Worm (Caenorhabditis elegans) whole organism, L3 larva: ENCODE measurements around the gene str-188.
A peak's percentile ranks its signal among the peaks of the same experiment; 100 is the strongest.

ENCODE experiments used
- ZK546.5 ChIP-seq: sonication (generic microtip); optimal IDR thresholded peaks from 2 replicates; lab custom pipeline; 2017; ENCODE audit warnings: missing biosample characterization, missing genetic modification characterization
- ama-1 ChIP-seq: fragments of 150-350 bp; optimal IDR thresholded peaks from 2 replicates; lab custom pipeline; 2018
- ceh-16 ChIP-seq: sonication (generic microtip); optimal IDR thresholded peaks from 2 replicates; lab custom pipeline; 2017; ENCODE audit warnings: missing biosample characterization, missing genetic modification characterization
- ceh-28 ChIP-seq: fragments of 150-350 bp; optimal IDR thresholded peaks from 2 replicates; lab custom pipeline; 2014; ENCODE audit warnings: missing biosample characterization, missing genetic modification reagents, missing genetic modification characterization
- egl-27 ChIP-seq: sonication (generic microtip); optimal IDR thresholded peaks from 4 replicates; lab custom pipeline; 2017; ENCODE audit warnings: missing biosample characterization, missing genetic modification reagents, missing genetic modification characterization
- egl-5 ChIP-seq: fragments of 150-350 bp; optimal IDR thresholded peaks from 2 replicates; lab custom pipeline; 2017; ENCODE audit warnings: missing biosample characterization, missing genetic modification reagents, missing genetic modification characterization, inconsistent platforms
- elt-1 ChIP-seq: fragments of 150-350 bp; optimal IDR thresholded peaks from 2 replicates; lab custom pipeline; 2014; ENCODE audit warnings: missing biosample characterization, missing genetic modification characterization
- elt-2 ChIP-seq: sonication (generic microtip); optimal IDR thresholded peaks from 2 replicates; lab custom pipeline; 2016; ENCODE audit warnings: missing genetic modification reagents, mild to moderate bottlenecking, missing genetic modification characterization, missing compliant biosample characterization
- eor-1 ChIP-seq, 2 experiments: fragments of 150-350 bp; optimal IDR thresholded peaks; 2 replicates each; lab custom pipeline; 2014 to 2018; ENCODE audit warnings: missing biosample characterization in 2 of 2, missing genetic modification characterization in 2 of 2
- fkh-10 ChIP-seq: sonication (generic microtip); optimal IDR thresholded peaks from 2 replicates; lab custom pipeline; 2017; ENCODE audit warnings: missing biosample characterization, missing genetic modification reagents, missing genetic modification characterization
- lin-39 ChIP-seq: fragments of 150-350 bp; optimal IDR thresholded peaks from 2 replicates; lab custom pipeline; 2018; ENCODE audit warnings: missing biosample characterization, missing genetic modification reagents, missing genetic modification characterization
- lsy-12 ChIP-seq: sonication (generic microtip); optimal IDR thresholded peaks from 2 replicates; lab custom pipeline; 2016; ENCODE audit warnings: mild to moderate bottlenecking, missing genetic modification characterization, missing compliant biosample characterization
- mdl-1 ChIP-seq: fragments of 150-350 bp; optimal IDR thresholded peaks from 2 replicates; lab custom pipeline; 2014; ENCODE audit warnings: missing biosample characterization, missing genetic modification characterization
- mml-1 ChIP-seq: fragments of 150-350 bp; sonication (generic microtip); optimal IDR thresholded peaks from 3 replicates; lab custom pipeline; 2014; ENCODE audit warnings: missing biosample characterization, missing genetic modification characterization
- nfya-1 ChIP-seq: sonication (generic microtip); optimal IDR thresholded peaks from 2 replicates; lab custom pipeline; 2017; ENCODE audit warnings: missing genetic modification characterization, mild to moderate bottlenecking, missing compliant biosample characterization, antibody characterized with exemption, moderate library complexity; ENCODE audit not compliant: insufficient read depth
- nhr-237 ChIP-seq: fragments of 150-350 bp; optimal IDR thresholded peaks from 2 replicates; lab custom pipeline; 2014; ENCODE audit warnings: missing biosample characterization, missing genetic modification characterization
- nhr-25 ChIP-seq: sonication (generic microtip); optimal IDR thresholded peaks from 2 replicates; lab custom pipeline; 2017; ENCODE audit warnings: missing biosample characterization, missing genetic modification characterization
- nhr-28 ChIP-seq: fragments of 150-350 bp; optimal IDR thresholded peaks from 2 replicates; lab custom pipeline; 2014; ENCODE audit warnings: missing biosample characterization, missing genetic modification characterization
- nhr-43 ChIP-seq: sonication (generic microtip); optimal IDR thresholded peaks from 2 replicates; lab custom pipeline; 2016; ENCODE audit warnings: mild to moderate bottlenecking, missing genetic modification characterization, missing compliant biosample characterization; ENCODE audit not compliant: poor library complexity, severe bottlenecking
- nhr-76 ChIP-seq: fragments of 150-350 bp; sonication (generic microtip); optimal IDR thresholded peaks from 5 replicates; lab custom pipeline; 2014; ENCODE audit warnings: missing biosample characterization, missing genetic modification characterization
- pha-4 ChIP-seq: fragments of 150-350 bp; optimal IDR thresholded peaks from 2 replicates; lab custom pipeline; 2014; ENCODE audit warnings: missing biosample characterization, missing genetic modification reagents, missing genetic modification characterization
- pqm-1 ChIP-seq: fragments of 150-350 bp; optimal IDR thresholded peaks from 2 replicates; lab custom pipeline; 2017; ENCODE audit warnings: missing biosample characterization, missing genetic modification characterization, inconsistent platforms
- snpc-4 ChIP-seq: fragments of 150-350 bp; optimal IDR thresholded peaks from 2 replicates; lab custom pipeline; 2014; ENCODE audit warnings: missing biosample characterization, missing genetic modification characterization
- tbx-2 ChIP-seq: sonication (generic microtip); optimal IDR thresholded peaks from 2 replicates; lab custom pipeline; 2016; ENCODE audit warnings: mild to moderate bottlenecking, missing genetic modification characterization, missing compliant biosample characterization
- unc-39 ChIP-seq: sonication (generic microtip); optimal IDR thresholded peaks from 4 replicates; lab custom pipeline; 2017; ENCODE audit warnings: missing biosample characterization, missing genetic modification characterization
- unc-62 ChIP-seq: fragments of 150-350 bp; sonication (generic microtip); optimal IDR thresholded peaks from 4 replicates; lab custom pipeline; 2014; ENCODE audit warnings: missing biosample characterization, missing genetic modification reagents, missing genetic modification characterization
- zag-1 ChIP-seq: fragments of 150-350 bp; optimal IDR thresholded peaks from 2 replicates; lab custom pipeline; 2014; ENCODE audit warnings: missing biosample characterization, missing genetic modification characterization
- ztf-4 ChIP-seq: fragments of 150-350 bp; optimal IDR thresholded peaks from 2 replicates; lab custom pipeline; 2014; ENCODE audit warnings: missing biosample characterization, missing genetic modification characterization

The str-188 gene

ce11 chrV:9730743-9731706 lies 14.5 kb downstream of the str-188 start (continued):
- TF ChIP-seq nhr-43 (tag; lab: Kevin White, UChicago) (peak; percentile 73), eor-1 (tag; optimal IDR thresholded peaks at IDR 0.05; lab: Kevin White, UChicago) (no peak), egl-5 (tag; lab: Kevin White, UChicago) (peak; percentile 90), ZK546.5 (peak; percentile 70), mdl-1 (tag; lab: Kevin White, UChicago) (peak; percentile 95), elt-2 (peak; percentile 97), ama-1 (lab: Kevin White, UChicago) (peak; percentile 99), unc-39 (tag; lab: Kevin White, UChicago) (peak; percentile 63), egl-27 (peak; percentile 73), mml-1 (tag; lab: Kevin White, UChicago) (no peak), elt-1 (tag; lab: Kevin White, UChicago) (peak; percentile 37), unc-62 (GFP tag; lab: Kevin White, UChicago) (peak; percentile 93), nhr-76 (tag; lab: Kevin White, UChicago) (no peak), pha-4 (tag; lab: Kevin White, UChicago) (peak; percentile 82), ztf-4 (tag; lab: Kevin White, UChicago) (peak; percentile 75)

ce11 chrV:9731852-9732251 lies 15.4 kb downstream of the str-188 start:
- TF ChIP-seq unc-62 (GFP tag; lab: Kevin White, UChicago) (peak; percentile 8), zag-1 (no peak), lin-39 (tag; lab: Kevin White, UChicago) (peak; percentile 64), snpc-4 (tag; lab: Kevin White, UChicago) (peak; percentile 3), ceh-16 (tag; lab: Kevin White, UChicago) (no peak), mml-1 (tag; lab: Kevin White, UChicago) (no peak), nhr-25 (tag; lab: Kevin White, UChicago) (peak; percentile 5), nfya-1 (tag; lab: Kevin White, UChicago) (peak; percentile 33), nhr-28 (tag; lab: Kevin White, UChicago) (no peak), ama-1 (lab: Kevin White, UChicago) (peak; percentile 78), egl-5 (tag; lab: Kevin White, UChicago) (no peak)

- TF ChIP-seq tbx-2 (tag; lab: Kevin White, UChicago), result peak; percentile 27
- peak; percentile 1 for TF ChIP-seq fkh-10 (GFP tag; lab: Kevin White, UChicago)
- TF ChIP-seq lsy-12 (tag; lab: Kevin White, UChicago), result peak; percentile 12
- TF ChIP-seq pha-4 (tag; lab: Kevin White, UChicago), result peak; percentile 1
- TF ChIP-seq nhr-25 (tag; lab: Kevin White, UChicago), result no peak
- TF ChIP-seq elt-2, result no peak
- TF ChIP-seq snpc-4 (tag; lab: Kevin White, UChicago), result no peak
- peak; percentile 30 for TF ChIP-seq ceh-28 (tag; lab: Kevin White, UChicago)
- peak; percentile 46 for TF ChIP-seq ama-1 (lab: Kevin White, UChicago)
These were observed 17.5 kb downstream of the str-188 start, which contains the start of gene cal-7 for ce11 chrV:9733920-9734454. Gene cal-7, plus strand, starts transcription at chrV:9734103.

ce11 chrV:9737287-9737686 lies 20.8 kb downstream of the str-188 start, which contains the start of gene aqp-4:
Gene aqp-4, plus strand, starts transcription at chrV:9737556.
- TF ChIP-seq nhr-237 (tag; lab: Kevin White, UChicago) (no peak), elt-2 (peak; percentile 66)

ce11 chrV:9738077-9738705 lies 21.7 kb downstream of the str-188 start:
- TF ChIP-seq egl-27 (no peak), pqm-1 (tag; lab: Kevin White, UChicago) (peak; percentile 47), elt-2 (peak; percentile 70)
